Worm (Caenorhabditis elegans): ENCODE measurements around the gene glrx-3.
"Not testable (repeated sequence)": the region's sequence is repeated elsewhere in the genome, so short reads cannot be mapped to it uniquely, and the experiment has no call there.

ce11 chrV:4293425-4293824 lies 47.7 kb downstream of the glrx-3 start, which contains the start of gene srh-194:
- not testable (repeated sequence) for TF ChIP-seq him-1, W03F9.2 (tag; optimal IDR thresholded peaks at IDR 0.05)
